Worm (Caenorhabditis elegans) whole organism, L4/young adult: ENCODE measurements around the gene phat-3.

Experiments used
- dao-5 ChIP-seq: sonication (generic microtip); optimal IDR thresholded peaks from 2 replicates; lab custom pipeline; 2016; ENCODE audit warnings: missing genotype, missing genetic modification characterization, moderate library complexity, missing compliant biosample characterization
- him-1 ChIP-seq: sonication (generic microtip); optimal IDR thresholded peaks from 2 replicates; lab custom pipeline; 2016; ENCODE audit warnings: missing genotype, missing genetic modification reagents, missing genetic modification characterization, missing compliant biosample characterization

- TF ChIP-seq him-1 (tag; lab: Kevin White, UChicago), result no peak
- TF ChIP-seq dao-5 (tag; lab: Kevin White, UChicago), result no peak
Observed at ce11 chrV:4055025-4055424, 11.3 kb downstream of the phat-3 start, which contains the start of gene djr-1.2.
